Fruit fly (Drosophila melanogaster): ENCODE results near the gene Zyx.
A peak's percentile ranks its signal among the peaks of the same experiment; 100 is the strongest.

The Zyx gene

DNA sequence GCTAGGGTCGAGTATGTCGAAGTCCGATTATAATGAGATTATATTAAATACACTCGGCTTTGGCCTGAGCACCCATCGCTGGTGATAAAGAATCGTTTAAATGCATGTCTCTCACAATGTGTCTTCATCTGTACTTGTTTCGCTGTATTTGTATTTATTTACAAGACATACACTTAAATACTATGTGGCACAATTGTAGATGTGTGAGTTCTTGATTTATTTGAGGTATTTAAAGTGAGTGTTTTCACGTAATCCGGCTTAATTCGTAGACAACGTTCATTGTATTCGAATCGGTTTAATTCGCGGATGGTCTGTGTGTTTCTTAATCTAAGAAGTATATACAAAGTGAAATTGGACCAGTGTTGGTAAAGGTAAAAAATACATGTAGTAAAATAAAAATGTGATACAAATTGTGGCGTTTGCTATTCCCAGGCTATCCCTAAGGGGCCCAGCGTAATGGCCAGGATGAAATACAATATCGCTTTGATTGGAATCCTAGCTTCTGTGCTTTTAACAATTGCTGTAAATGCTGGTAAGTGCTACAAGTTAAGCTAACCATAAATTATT is at the start of gene Zyx:
Gene Zyx (minus strand): TSS at position 350 of the 567 bp plus-strand sequence.
- TF ChIP-seq noc (tag; optimal IDR thresholded peaks at IDR 0.05) = peak; percentile 16

dm6 chr4:1112867-1113769 is 48.3 kb upstream of the Zyx start:
- TF ChIP-seq noc (tag; optimal IDR thresholded peaks at IDR 0.05) = no peak

dm6 chr4:1106114-1106513 is 41.3 kb upstream of the Zyx start:
- TF ChIP-seq noc (tag; optimal IDR thresholded peaks at IDR 0.05) = no peak

- TF ChIP-seq noc (tag; optimal IDR thresholded peaks at IDR 0.05) = no peak
These were observed 32.9 kb upstream of the Zyx start for dm6 chr4:1097608-1098262.

- TF ChIP-seq noc (tag; optimal IDR thresholded peaks at IDR 0.05) = no peak
These were observed 28.6 kb upstream of the Zyx start for dm6 chr4:1093446-1093845.

dm6 chr4:1090304-1090703 is 25.5 kb upstream of the Zyx start:
- TF ChIP-seq noc (tag; optimal IDR thresholded peaks at IDR 0.05) = no peak

- TF ChIP-seq noc (tag; optimal IDR thresholded peaks at IDR 0.05) = no peak
These were observed 23.7 kb upstream of the Zyx start, which contains the start of gene sv for dm6 chr4:1088480-1088879. Gene sv (plus strand): TSS chr4:1088798.

- no peak for TF ChIP-seq noc (tag; optimal IDR thresholded peaks at IDR 0.05)
These were observed 19.7 kb upstream of the Zyx start, which contains the start of gene Actbeta for dm6 chr4:1084326-1085062. Gene Actbeta (minus strand): TSS chr4:1084796.

dm6 chr4:1064219-1064618 is 582 bp downstream of the Zyx start:
- no peak for TF ChIP-seq noc (tag; optimal IDR thresholded peaks at IDR 0.05)

dm6 chr4:1062957-1063812 is 1.6 kb downstream of the Zyx start:
- no peak for TF ChIP-seq noc (tag; optimal IDR thresholded peaks at IDR 0.05)

DNA sequence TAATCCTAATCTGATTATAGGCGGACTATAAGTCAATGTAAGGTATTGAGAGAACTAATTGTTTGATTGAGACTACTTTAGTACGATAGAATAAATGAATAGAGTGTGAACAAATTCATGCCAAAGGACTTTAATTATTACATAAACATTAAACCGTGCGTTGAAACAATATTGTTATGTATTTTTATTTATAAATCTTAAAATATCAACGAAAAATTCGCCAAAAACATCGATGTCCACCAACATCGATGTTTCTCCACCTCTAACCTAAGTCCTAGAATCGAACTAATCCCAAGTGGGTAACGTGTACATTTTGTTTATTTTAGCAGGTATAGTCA is 3.7 kb downstream of the Zyx start:
- TF ChIP-seq noc (tag; optimal IDR thresholded peaks at IDR 0.05) = no peak

dm6 chr4:1060373-1061094 is 4.3 kb downstream of the Zyx start, which contains the start of gene apolpp:
Gene apolpp (plus strand): TSS chr4:1060969.
- TF ChIP-seq noc (tag; optimal IDR thresholded peaks at IDR 0.05) = no peak

- TF ChIP-seq noc (tag; optimal IDR thresholded peaks at IDR 0.05) = no peak
These were observed 11.1 kb downstream of the Zyx start, which contains the start of gene CaMKII for dm6 chr4:1053653-1054163. Gene CaMKII (minus strand): TSS chr4:1053703.

dm6 chr4:1051271-1051670 is 13.5 kb downstream of the Zyx start:
- TF ChIP-seq noc (tag; optimal IDR thresholded peaks at IDR 0.05) = no peak

All from whole organism, larva.